Worm (Caenorhabditis elegans): Measurements from ENCODE around the gene Y51B9A.5.

ce11 chrII:9377158-9377557 lies 26.8 kb upstream of the Y51B9A.5 start, which contains the start of gene C06C3.10:
- TF ChIP-seq nhr-237 (tag; optimal IDR thresholded peaks at IDR 0.05): no peak
- TF ChIP-seq ceh-43 (GFP tag; optimal IDR thresholded peaks at IDR 0.05): no peak
- TF ChIP-seq elt-3 (tag; optimal IDR thresholded peaks at IDR 0.05): no peak
- no peak for TF ChIP-seq tbx-8 (GFP tag; optimal IDR thresholded peaks at IDR 0.05)
- no peak for TF ChIP-seq unc-62 (GFP tag; optimal IDR thresholded peaks at IDR 0.05)
- no peak for TF ChIP-seq flh-1 (GFP tag; optimal IDR thresholded peaks at IDR 0.05)
- no peak for TF ChIP-seq ham-2 (GFP tag; optimal IDR thresholded peaks at IDR 0.05)
- no peak for TF ChIP-seq nhr-28 (tag; optimal IDR thresholded peaks at IDR 0.05)
- TF ChIP-seq pha-4 (tag; optimal IDR thresholded peaks at IDR 0.05): no peak
- TF ChIP-seq nhr-2 (tag; optimal IDR thresholded peaks at IDR 0.05): no peak
- no peak for TF ChIP-seq nhr-76 (tag; optimal IDR thresholded peaks at IDR 0.05)
